Worm (Caenorhabditis elegans) whole organism, late embryonic: ENCODE measurements around the gene emb-27.

Experiments used
- C08G9.2 ChIP-seq: sonication (generic microtip); optimal IDR thresholded peaks from 2 replicates; lab custom pipeline; 2016; ENCODE audit warnings: mild to moderate bottlenecking, missing genetic modification characterization, moderate library complexity, missing compliant biosample characterization
- C38D4.7 ChIP-seq: fragments of 200-800 bp; sonication (Bioruptor generic); optimal IDR thresholded peaks from 2 replicates; lab custom pipeline; 2018; ENCODE audit warnings: mild to moderate bottlenecking, missing genetic modification characterization, moderate library complexity, missing compliant biosample characterization
- F13H6.1 ChIP-seq: sonication (generic microtip); optimal IDR thresholded peaks from 2 replicates; lab custom pipeline; 2016; ENCODE audit warnings: missing genetic modification characterization, missing compliant biosample characterization
- K09A11.1 ChIP-seq: sonication (generic microtip); optimal IDR thresholded peaks from 2 replicates; lab custom pipeline; 2017; ENCODE audit warnings: antibody characterized with exemption, mild to moderate bottlenecking, missing genetic modification characterization, missing compliant biosample characterization; ENCODE audit not compliant: insufficient read depth
- ama-1 ChIP-seq: fragments of 150-350 bp; optimal IDR thresholded peaks from 2 replicates; lab custom pipeline; 2014
- ceh-14 ChIP-seq: sonication (generic microtip); optimal IDR thresholded peaks from 2 replicates; lab custom pipeline; 2016; ENCODE audit warnings: missing genotype, missing genetic modification characterization, missing compliant biosample characterization
- ceh-18 ChIP-seq: sonication (generic microtip); optimal IDR thresholded peaks from 2 replicates; lab custom pipeline; 2016; ENCODE audit warnings: missing genetic modification characterization, missing compliant biosample characterization
- ceh-19 ChIP-seq: fragments of 200-800 bp; sonication (Bioruptor generic); optimal IDR thresholded peaks from 2 replicates; lab custom pipeline; 2018; ENCODE audit warnings: mild to moderate bottlenecking, missing genetic modification characterization, missing compliant biosample characterization
- ceh-22 ChIP-seq: sonication (generic microtip); optimal IDR thresholded peaks from 2 replicates; lab custom pipeline; 2017; ENCODE audit warnings: missing biosample characterization, missing genetic modification characterization
- ceh-24 ChIP-seq: sonication (generic microtip); optimal IDR thresholded peaks from 2 replicates; lab custom pipeline; 2016; ENCODE audit warnings: mild to moderate bottlenecking, missing genetic modification characterization, missing compliant biosample characterization
- ceh-30 ChIP-seq: fragments of 150-350 bp; optimal IDR thresholded peaks from 2 replicates; lab custom pipeline; 2014; ENCODE audit warnings: missing biosample characterization, missing genetic modification characterization
- ceh-31 ChIP-seq: sonication (generic microtip); optimal IDR thresholded peaks from 2 replicates; lab custom pipeline; 2016; ENCODE audit warnings: missing genetic modification characterization, missing compliant biosample characterization
- ceh-45 ChIP-seq: fragments of 200-800 bp; sonication (Bioruptor generic); IDR thresholded peaks from 2 replicates; pipeline ENCODE4 v1.3.6; 2022; ENCODE audit warnings: missing genetic modification reagents, missing genetic modification characterization, missing compliant biosample characterization
- ceh-48 ChIP-seq: sonication (generic microtip); optimal IDR thresholded peaks from 2 replicates; lab custom pipeline; 2016; ENCODE audit warnings: missing genetic modification characterization, inconsistent platforms, missing compliant biosample characterization
- ceh-6 ChIP-seq: fragments of 200-800 bp; sonication (Bioruptor generic); optimal IDR thresholded peaks from 2 replicates; lab custom pipeline; 2018; ENCODE audit warnings: mild to moderate bottlenecking, missing genetic modification characterization, missing compliant biosample characterization
- ceh-9 ChIP-seq: sonication (generic microtip); optimal IDR thresholded peaks from 2 replicates; lab custom pipeline; 2016; ENCODE audit warnings: mild to moderate bottlenecking, missing genetic modification characterization, inconsistent platforms, missing compliant biosample characterization
- che-1 ChIP-seq: sonication (generic microtip); optimal IDR thresholded peaks from 2 replicates; lab custom pipeline; 2016; ENCODE audit warnings: mild to moderate bottlenecking, missing genetic modification characterization, missing compliant biosample characterization
- dve-1 ChIP-seq: sonication (generic microtip); optimal IDR thresholded peaks from 2 replicates; lab custom pipeline; 2017; ENCODE audit warnings: antibody characterized with exemption, mild to moderate bottlenecking, missing genetic modification characterization, missing compliant biosample characterization
- elt-2 ChIP-seq: sonication (generic microtip); optimal IDR thresholded peaks from 2 replicates; lab custom pipeline; 2016; ENCODE audit warnings: missing genetic modification reagents, missing genetic modification characterization, missing compliant biosample characterization
- elt-4 ChIP-seq: sonication (generic microtip); optimal IDR thresholded peaks from 2 replicates; lab custom pipeline; 2016; ENCODE audit warnings: missing genetic modification characterization, missing compliant biosample characterization
- ets-4 ChIP-seq: sonication (generic microtip); optimal IDR thresholded peaks from 2 replicates; lab custom pipeline; 2016; ENCODE audit warnings: missing genetic modification characterization, missing compliant biosample characterization
- eyg-1 ChIP-seq: sonication (generic microtip); optimal IDR thresholded peaks from 2 replicates; lab custom pipeline; 2016; ENCODE audit warnings: missing genotype, missing genetic modification characterization, missing compliant biosample characterization
- fax-1 ChIP-seq: sonication (generic microtip); optimal IDR thresholded peaks from 2 replicates; lab custom pipeline; 2016; ENCODE audit warnings: missing genotype, missing genetic modification characterization, missing compliant biosample characterization
- fkh-10 ChIP-seq: fragments of 150-350 bp; optimal IDR thresholded peaks from 2 replicates; lab custom pipeline; 2014; ENCODE audit warnings: missing biosample characterization, missing genetic modification reagents, missing genetic modification characterization
- fkh-6 ChIP-seq: sonication (generic microtip); optimal IDR thresholded peaks from 2 replicates; lab custom pipeline; 2016; ENCODE audit warnings: missing genetic modification characterization, missing compliant biosample characterization
- hlh-13 ChIP-seq: fragments of 200-800 bp; sonication (Bioruptor generic); optimal IDR thresholded peaks from 2 replicates; lab custom pipeline; 2018; ENCODE audit warnings: mild to moderate bottlenecking, missing genetic modification characterization, missing compliant biosample characterization
- hlh-15 ChIP-seq: sonication (generic microtip); optimal IDR thresholded peaks from 2 replicates; lab custom pipeline; 2016; ENCODE audit warnings: missing genetic modification characterization, missing compliant biosample characterization
- hlh-30 ChIP-seq: sonication (generic microtip); optimal IDR thresholded peaks from 2 replicates; lab custom pipeline; 2017; ENCODE audit warnings: antibody characterized with exemption, missing genetic modification characterization, missing compliant biosample characterization; ENCODE audit not compliant: insufficient read depth
- hlh-6 ChIP-seq: sonication (generic microtip); optimal IDR thresholded peaks from 2 replicates; lab custom pipeline; 2016; ENCODE audit warnings: missing genotype, missing genetic modification characterization, missing compliant biosample characterization
- hlh-8 ChIP-seq: sonication (generic microtip); optimal IDR thresholded peaks from 2 replicates; lab custom pipeline; 2016; ENCODE audit warnings: missing genotype, missing genetic modification characterization, missing compliant biosample characterization
- lim-6 ChIP-seq: sonication (generic microtip); optimal IDR thresholded peaks from 2 replicates; lab custom pipeline; 2016; ENCODE audit warnings: missing genetic modification characterization, missing compliant biosample characterization
- madf-2 ChIP-seq: sonication (generic microtip); optimal IDR thresholded peaks from 2 replicates; lab custom pipeline; 2017; ENCODE audit warnings: missing genetic modification characterization, missing compliant biosample characterization
- mec-3 ChIP-seq: sonication (generic microtip); optimal IDR thresholded peaks from 2 replicates; lab custom pipeline; 2016; ENCODE audit warnings: borderline replicate concordance, missing genetic modification characterization, missing compliant biosample characterization
- nfya-1 ChIP-seq: sonication (generic microtip); optimal IDR thresholded peaks from 2 replicates; lab custom pipeline; 2017; ENCODE audit warnings: missing genetic modification characterization, mild to moderate bottlenecking, missing compliant biosample characterization, antibody characterized with exemption, moderate library complexity
- nhr-232 ChIP-seq: sonication (generic microtip); optimal IDR thresholded peaks from 2 replicates; lab custom pipeline; 2016; ENCODE audit warnings: missing genetic modification characterization, missing compliant biosample characterization
- npax-4 ChIP-seq: sonication (generic microtip); optimal IDR thresholded peaks from 2 replicates; lab custom pipeline; 2016; ENCODE audit warnings: missing genetic modification characterization, missing compliant biosample characterization
- pag-3 ChIP-seq: sonication (generic microtip); optimal IDR thresholded peaks from 2 replicates; lab custom pipeline; 2016; ENCODE audit warnings: missing compliant biosample characterization, missing genetic modification characterization, borderline replicate concordance
- pax-1 ChIP-seq: fragments of 150-350 bp; optimal IDR thresholded peaks from 2 replicates; lab custom pipeline; 2014; ENCODE audit warnings: missing biosample characterization, missing genetic modification characterization
- pqm-1 ChIP-seq: sonication (generic microtip); optimal IDR thresholded peaks from 2 replicates; lab custom pipeline; 2016; ENCODE audit warnings: missing genetic modification characterization, missing compliant biosample characterization
- pros-1 ChIP-seq: fragments of 150-350 bp; optimal IDR thresholded peaks from 2 replicates; lab custom pipeline; 2014; ENCODE audit warnings: missing biosample characterization, missing genetic modification reagents, missing genetic modification characterization
- ref-2 ChIP-seq: sonication (generic microtip); optimal IDR thresholded peaks from 2 replicates; lab custom pipeline; 2016; ENCODE audit warnings: missing genetic modification characterization, missing compliant biosample characterization
- rnt-1 ChIP-seq: sonication (generic microtip); optimal IDR thresholded peaks from 2 replicates; lab custom pipeline; 2016; ENCODE audit warnings: missing genetic modification characterization, missing compliant biosample characterization
- sox-4 ChIP-seq: sonication (generic microtip); optimal IDR thresholded peaks from 2 replicates; lab custom pipeline; 2017; ENCODE audit warnings: mild to moderate bottlenecking, missing genetic modification characterization, inconsistent platforms, missing compliant biosample characterization
- syd-9 ChIP-seq: sonication (generic microtip); optimal IDR thresholded peaks from 2 replicates; lab custom pipeline; 2016; ENCODE audit warnings: mild to moderate bottlenecking, missing genetic modification characterization, moderate library complexity, missing compliant biosample characterization
- tbx-7 ChIP-seq: sonication (generic microtip); optimal IDR thresholded peaks from 2 replicates; lab custom pipeline; 2016; ENCODE audit warnings: missing genotype, missing genetic modification characterization, missing compliant biosample characterization
- ttx-3 ChIP-seq: sonication (generic microtip); optimal IDR thresholded peaks from 2 replicates; lab custom pipeline; 2016; ENCODE audit warnings: missing genetic modification reagents, missing genetic modification characterization, missing compliant biosample characterization
- unc-3 ChIP-seq, 2 experiments: fragments of 200-800 bp in 1 of 2; sonication (Bioruptor generic) in 1 of 2; sonication (generic microtip) in 1 of 2; conservative IDR thresholded peaks in 1 of 2; optimal IDR thresholded peaks in 1 of 2; 2 replicates each; pipeline versions ENCODE4 v1.3.6 to Lab custom; 2016 to 2022; ENCODE audit warnings: missing compliant biosample characterization in 2 of 2, missing genetic modification characterization in 2 of 2, missing genetic modification reagents in 1 of 2
- unc-42 ChIP-seq: sonication (generic microtip); optimal IDR thresholded peaks from 2 replicates; lab custom pipeline; 2016; ENCODE audit warnings: missing genotype, missing genetic modification characterization, missing compliant biosample characterization
- unc-55 ChIP-seq: sonication (generic microtip); optimal IDR thresholded peaks from 2 replicates; lab custom pipeline; 2017; ENCODE audit warnings: missing biosample characterization, missing genetic modification reagents, missing genetic modification characterization
- unc-86 ChIP-seq: sonication (generic microtip); optimal IDR thresholded peaks from 2 replicates; lab custom pipeline; 2016; ENCODE audit warnings: missing genetic modification characterization, missing compliant biosample characterization
- zip-5 ChIP-seq: sonication (generic microtip); optimal IDR thresholded peaks from 2 replicates; lab custom pipeline; 2016; ENCODE audit warnings: missing genetic modification characterization, missing compliant biosample characterization

The emb-27 gene

DNA sequence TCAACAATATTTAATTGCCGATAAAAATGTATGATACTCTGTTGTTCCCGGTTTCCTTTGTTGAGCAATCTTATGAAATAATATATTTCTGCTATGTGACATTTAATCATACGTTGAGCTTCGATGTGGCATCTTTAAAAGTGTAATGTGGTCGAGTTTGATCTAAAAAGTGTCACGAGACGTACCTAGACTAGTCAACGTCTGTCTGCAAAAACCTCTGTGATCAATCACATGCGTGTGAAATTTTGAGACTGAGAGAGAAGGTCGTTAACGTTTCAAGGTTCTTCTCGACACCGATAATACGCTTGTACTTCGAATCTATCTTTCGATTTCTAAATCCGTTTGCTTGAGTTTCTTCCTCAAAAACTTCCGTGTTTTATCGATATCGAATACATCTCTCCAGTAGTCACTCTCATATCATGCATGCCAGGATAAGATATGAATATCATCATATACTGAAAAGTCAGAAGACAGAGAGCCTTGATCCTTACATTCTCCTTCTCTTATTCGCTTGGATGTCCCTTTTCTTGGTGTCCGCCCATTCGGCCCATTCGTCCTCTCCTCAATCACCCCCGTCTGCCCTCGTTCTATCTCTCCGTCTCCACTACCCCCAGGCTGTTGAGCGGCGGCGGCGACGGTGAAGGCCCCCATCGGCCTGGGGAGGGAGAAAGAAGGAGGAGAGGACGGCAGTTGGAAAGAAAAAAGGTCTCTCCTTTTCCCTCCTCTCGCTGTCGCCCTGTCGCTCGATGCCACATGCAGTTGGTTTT, 33.5 kb downstream of the emb-27 start:
- TF ChIP-seq nhr-232 (peak; percentile 39), C08G9.2 (tag; lab: Kevin White, UChicago) (peak; percentile 31), sox-4 (tag; lab: Kevin White, UChicago) (peak; percentile 63), ets-4 (tag; lab: Kevin White, UChicago) (no peak), eyg-1 (tag; lab: Kevin White, UChicago) (no peak), lim-6 (tag; lab: Kevin White, UChicago) (no peak), K09A11.1 (tag; lab: Kevin White, UChicago) (no peak), ceh-31 (peak; percentile 66), ceh-48 (tag; lab: Kevin White, UChicago) (peak; percentile 16), fkh-6 (tag; lab: Kevin White, UChicago) (peak; percentile 43), hlh-6 (peak; percentile 72), syd-9 (tag; lab: Kevin White, UChicago) (peak; percentile 70), ama-1 (lab: Kevin White, UChicago) (no peak), hlh-13 (no peak), mec-3 (tag; lab: Kevin White, UChicago) (peak; percentile 43), tbx-7 (tag; lab: Kevin White, UChicago) (no peak), ceh-30 (tag; lab: Kevin White, UChicago) (no peak), pros-1 (tag; lab: Kevin White, UChicago) (peak; percentile 52), unc-3 (GFP tag; conservative IDR thresholded peaks at IDR 0.05; lab: Robert Waterston, UW) (no peak), unc-3 (tag; optimal IDR thresholded peaks at IDR 0.05; lab: Kevin White, UChicago) (no peak), ceh-22 (tag; lab: Kevin White, UChicago) (no peak), ceh-9 (tag; lab: Kevin White, UChicago) (no peak), zip-5 (tag; lab: Kevin White, UChicago) (no peak), F13H6.1 (tag; lab: Kevin White, UChicago) (peak; percentile 19), unc-55 (GFP tag; lab: Kevin White, UChicago) (no peak), ceh-6 (GFP tag; lab: Kevin White, UChicago) (no peak), ceh-24 (tag; lab: Kevin White, UChicago) (no peak), che-1 (tag; lab: Kevin White, UChicago) (peak; percentile 57), fkh-10 (GFP tag; lab: Kevin White, UChicago) (no peak), pqm-1 (tag; lab: Kevin White, UChicago) (peak; percentile 38), ref-2 (tag; lab: Kevin White, UChicago) (peak; percentile 45), ceh-18 (tag; lab: Kevin White, UChicago) (peak; percentile 58), ttx-3 (tag; lab: Kevin White, UChicago) (peak; percentile 17), npax-4 (tag; lab: Kevin White, UChicago) (no peak), fax-1 (no peak), pax-1 (no peak), hlh-30 (peak; percentile 10), elt-2 (tag; lab: Kevin White, UChicago) (no peak), hlh-8 (peak; percentile 12), ceh-14 (tag; lab: Kevin White, UChicago) (peak; percentile 30), ceh-19 (GFP tag; lab: Kevin White, UChicago) (no peak), unc-86 (tag; lab: Kevin White, UChicago) (no peak), pag-3 (tag; lab: Kevin White, UChicago) (no peak), unc-42 (tag; lab: Kevin White, UChicago) (peak; percentile 1), nfya-1 (peak; percentile 67), ceh-45 (peak; percentile 49; the same call in 1 of the 2 replicates), rnt-1 (tag; lab: Kevin White, UChicago) (peak; percentile 25), madf-2 (tag; lab: Kevin White, UChicago) (no peak), dve-1 (tag; lab: Kevin White, UChicago) (no peak), elt-4 (tag; lab: Kevin White, UChicago) (no peak), C38D4.7 (GFP tag; lab: Kevin White, UChicago) (peak; percentile 28), hlh-15 (tag; lab: Kevin White, UChicago) (no peak)
